Worm (Caenorhabditis elegans): ENCODE data around the gene F10G2.10.

- TF ChIP-seq snpc-4 (tag; optimal IDR thresholded peaks at IDR 0.05) (no peak), ceh-9 (tag; optimal IDR thresholded peaks at IDR 0.05) (no peak), nhr-12 (tag; optimal IDR thresholded peaks at IDR 0.05) (no peak), ztf-4 (tag; optimal IDR thresholded peaks at IDR 0.05) (no peak)
These were observed 19.9 kb downstream of the F10G2.10 start, which contains the start of the genes nhr-263 and nhr-148 for ce11 chrV:7341942-7342341.

Measured in whole organism, L3 larva.